Worm (Caenorhabditis elegans) whole organism, mixed stage, embryonic: Measurements from ENCODE around the gene gcy-29.

Experiments used
- M03D4.4 ChIP-seq: sonication (generic microtip); optimal IDR thresholded peaks from 2 replicates; lab custom pipeline; 2017; ENCODE audit warnings: mild to moderate bottlenecking, missing genetic modification characterization, missing compliant biosample characterization
- blmp-1 ChIP-seq: fragments of 150-350 bp; optimal IDR thresholded peaks from 2 replicates; lab custom pipeline; 2014; ENCODE audit warnings: missing biosample characterization, missing genetic modification characterization
- ces-1 ChIP-seq: fragments of 150-350 bp; optimal IDR thresholded peaks from 2 replicates; lab custom pipeline; 2014; ENCODE audit warnings: missing biosample characterization, missing genetic modification reagents, missing genetic modification characterization
- mls-2 ChIP-seq: sonication (generic microtip); optimal IDR thresholded peaks from 2 replicates; lab custom pipeline; 2016; ENCODE audit warnings: mild to moderate bottlenecking, missing genetic modification characterization, moderate library complexity, missing compliant biosample characterization
- nhr-237 ChIP-seq: fragments of 150-350 bp; optimal IDR thresholded peaks from 2 replicates; lab custom pipeline; 2014; ENCODE audit warnings: missing biosample characterization, missing genetic modification characterization
- nhr-28 ChIP-seq: fragments of 150-350 bp; optimal IDR thresholded peaks from 2 replicates; lab custom pipeline; 2014; ENCODE audit warnings: missing biosample characterization, missing genetic modification characterization
- unc-39 ChIP-seq: fragments of 150-350 bp; optimal IDR thresholded peaks from 2 replicates; lab custom pipeline; 2014; ENCODE audit warnings: missing biosample characterization, missing genetic modification characterization
- unc-62 ChIP-seq: fragments of 150-350 bp; optimal IDR thresholded peaks from 2 replicates; lab custom pipeline; 2014; ENCODE audit warnings: missing biosample characterization, missing genetic modification reagents, missing genetic modification characterization
- zip-8 ChIP-seq: fragments of 150-350 bp; optimal IDR thresholded peaks from 2 replicates; lab custom pipeline; 2014; ENCODE audit warnings: missing biosample characterization, missing genetic modification characterization
- ztf-11 ChIP-seq: fragments of 150-350 bp; optimal IDR thresholded peaks from 2 replicates; lab custom pipeline; 2014; ENCODE audit warnings: missing biosample characterization, missing genetic modification characterization

ce11 chrII:14492592-14493196 lies 55.9 kb downstream of the gcy-29 start:
- TF ChIP-seq zip-8 (tag; lab: Kevin White, UChicago) (no peak), blmp-1 (tag; lab: Kevin White, UChicago) (no peak), M03D4.4 (tag; lab: Kevin White, UChicago) (no peak), nhr-28 (tag; lab: Kevin White, UChicago) (no peak), ztf-11 (tag; lab: Kevin White, UChicago) (no peak), ces-1 (GFP tag; lab: Kevin White, UChicago) (no peak), unc-62 (GFP tag; lab: Kevin White, UChicago) (no peak), unc-39 (no peak), nhr-237 (tag; lab: Kevin White, UChicago) (no peak), mls-2 (no peak)
